Fruit fly (Drosophila melanogaster): ENCODE data around the gene Pkd2.

The Pkd2 gene

dm6 chr2L:12427487-12428101 is 29.5 kb downstream of the Pkd2 start, which contains the start of the genes CG5446 and Trm1 (continued):
- no peak for TF ChIP-seq sc (optimal IDR thresholded peaks at IDR 0.05)
- TF ChIP-seq sc (GFP tag; optimal IDR thresholded peaks at IDR 0.05): peak; percentile 52
- TF ChIP-seq slp2 (GFP tag; optimal IDR thresholded peaks at IDR 0.05): no peak
- TF ChIP-seq PHDP (tag; optimal IDR thresholded peaks at IDR 0.05): peak; percentile 77
- TF ChIP-seq CG3726 (GFP tag; IDR thresholded peaks at IDR 0.05): no peak
- TF ChIP-seq tna (GFP tag; IDR thresholded peaks at IDR 0.05; ENCODE audit: partially characterized antibody): no peak
- TF ChIP-seq odd (GFP tag; optimal IDR thresholded peaks at IDR 0.05): peak; percentile 52
- peak; percentile 23 for TF ChIP-seq CG11723 (GFP tag; optimal IDR thresholded peaks at IDR 0.05)
- TF ChIP-seq CG13775 (GFP tag; optimal IDR thresholded peaks at IDR 0.05): peak; percentile 75
- TF ChIP-seq MESR4 (GFP tag; optimal IDR thresholded peaks at IDR 0.05): peak; percentile 95
- no peak for TF ChIP-seq CG8359 (GFP tag; optimal IDR thresholded peaks at IDR 0.05; ENCODE audit: borderline replicate concordance)
- peak; percentile 45; the same call in 1 of the 4 replicates for TF ChIP-seq Dll (GFP tag; IDR thresholded peaks at IDR 0.05; ENCODE audit: partially characterized antibody)
- TF ChIP-seq CG15269 (tag; optimal IDR thresholded peaks at IDR 0.05): peak; percentile 77
- TF ChIP-seq lov (optimal IDR thresholded peaks at IDR 0.05): no peak
- TF ChIP-seq lov (GFP tag; IDR thresholded peaks at IDR 0.05): no peak
- TF ChIP-seq NC2α (GFP tag; optimal IDR thresholded peaks at IDR 0.05): no peak
- TF ChIP-seq row (GFP tag; IDR thresholded peaks at IDR 0.05): peak; percentile 80
- TF ChIP-seq CG17912 (GFP tag; optimal IDR thresholded peaks at IDR 0.05): no peak
- peak; percentile 50; the same call in 1 of the 3 replicates for TF ChIP-seq Opbp (GFP tag; IDR thresholded peaks at IDR 0.05; ENCODE audit: partially characterized antibody)
- TF ChIP-seq CG7987 (GFP tag; optimal IDR thresholded peaks at IDR 0.05): no peak
- TF ChIP-seq Rx (GFP tag; IDR thresholded peaks at IDR 0.05): no peak
- no peak for TF ChIP-seq CG12236 (GFP tag; optimal IDR thresholded peaks at IDR 0.05)
- no peak for TF ChIP-seq crp (GFP tag; optimal IDR thresholded peaks at IDR 0.05)
- TF ChIP-seq Dp (GFP tag; optimal IDR thresholded peaks at IDR 0.05): no peak
- TF ChIP-seq pzg (GFP tag; optimal IDR thresholded peaks at IDR 0.05): peak; percentile 16
- TF ChIP-seq NC2β (GFP tag; optimal IDR thresholded peaks at IDR 0.05): no peak
- TF ChIP-seq TFAM (GFP tag; optimal IDR thresholded peaks at IDR 0.05): no peak
- no peak for TF ChIP-seq ftz-f1 (GFP tag; optimal IDR thresholded peaks at IDR 0.05)
- no peak for TF ChIP-seq rib (GFP tag; IDR thresholded peaks at IDR 0.05)
- peak; percentile 39 for TF ChIP-seq nom (GFP tag; optimal IDR thresholded peaks at IDR 0.05)
- peak; percentile 33; the same call in 1 of the 2 replicates for TF ChIP-seq Drgx (GFP tag; IDR thresholded peaks at IDR 0.05)
- TF ChIP-seq CG13424 (tag; optimal IDR thresholded peaks at IDR 0.05): peak; percentile 86
- TF ChIP-seq nerfin-1 (tag; optimal IDR thresholded peaks at IDR 0.05): peak; percentile 53
- TF ChIP-seq pb (GFP tag; optimal IDR thresholded peaks at IDR 0.05): no peak
- TF ChIP-seq ci (GFP tag; IDR thresholded peaks at IDR 0.05): 0 out of 3 replicates have a peak, but pooled peaks have one; percentile 21
- TF ChIP-seq CG7372 (GFP tag; IDR thresholded peaks at IDR 0.05): 0 out of 2 replicates have a peak, but pooled peaks have one; percentile 40
- TF ChIP-seq BEAF-32 (GFP tag; optimal IDR thresholded peaks at IDR 0.05): peak; percentile 16
- TF ChIP-seq Hmx (GFP tag; optimal IDR thresholded peaks at IDR 0.05): no peak
- TF ChIP-seq CG17612 (GFP tag; IDR thresholded peaks at IDR 0.05): no peak
- no peak for TF ChIP-seq jumu (GFP tag; optimal IDR thresholded peaks at IDR 0.05)
- no peak for TF ChIP-seq CG12744 (GFP tag; optimal IDR thresholded peaks at IDR 0.05)
- TF ChIP-seq CG10654 (GFP tag; optimal IDR thresholded peaks at IDR 0.05): peak; percentile 66
- TF ChIP-seq CG3995 (GFP tag; optimal IDR thresholded peaks at IDR 0.05): no peak
- no peak for TF ChIP-seq chn (GFP tag; optimal IDR thresholded peaks at IDR 0.05)
- TF ChIP-seq CG6272 (GFP tag; IDR thresholded peaks at IDR 0.05): peak; percentile 39; the same call in 1 of the 2 replicates
- TF ChIP-seq CG1832 (GFP tag; optimal IDR thresholded peaks at IDR 0.05): no peak
- no peak for TF ChIP-seq Ada2b (GFP tag; IDR thresholded peaks at IDR 0.05)
- no peak for TF ChIP-seq CG10274 (GFP tag; optimal IDR thresholded peaks at IDR 0.05)
- TF ChIP-seq CG12769 (tag; optimal IDR thresholded peaks at IDR 0.05): no peak
- no peak for TF ChIP-seq HLHmδ (GFP tag; optimal IDR thresholded peaks at IDR 0.05)

Data from whole organism, embryonic.